Worm (Caenorhabditis elegans): ENCODE data around the gene fat-4.

DNA sequence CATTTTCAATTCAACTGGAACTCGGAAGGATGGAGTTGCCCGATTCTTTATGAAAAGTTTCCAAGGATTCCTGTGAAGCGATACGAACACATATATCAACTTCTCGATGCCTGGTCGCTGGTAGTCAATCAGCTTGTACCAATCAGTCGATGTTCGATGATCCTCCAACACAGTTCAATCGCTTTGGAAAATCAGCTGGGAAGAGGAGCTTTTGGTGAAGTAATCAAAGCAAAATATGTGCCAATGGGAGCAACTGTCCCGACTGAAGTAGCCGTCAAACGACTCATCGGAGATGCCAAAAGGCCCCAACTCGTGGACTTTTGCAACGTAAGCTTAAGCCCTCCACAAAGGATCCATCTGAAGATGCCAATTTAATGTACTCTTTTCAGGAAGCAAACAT lies 34.1 kb downstream of the fat-4 start:
- TF ChIP-seq mep-1 (tag; optimal IDR thresholded peaks at IDR 0.05) (no peak), lsy-2 (tag; optimal IDR thresholded peaks at IDR 0.05) (no peak), nhr-76 (tag; optimal IDR thresholded peaks at IDR 0.05) (no peak), M03D4.4 (tag; optimal IDR thresholded peaks at IDR 0.05) (no peak), hlh-1 (tag; optimal IDR thresholded peaks at IDR 0.05) (no peak), snpc-4 (tag; optimal IDR thresholded peaks at IDR 0.05) (no peak), unc-62 (GFP tag; optimal IDR thresholded peaks at IDR 0.05) (no peak), lin-32 (GFP tag; optimal IDR thresholded peaks at IDR 0.05) (no peak), ces-1 (GFP tag; optimal IDR thresholded peaks at IDR 0.05) (no peak), bed-3 (GFP tag; optimal IDR thresholded peaks at IDR 0.05) (no peak)
